Worm (Caenorhabditis elegans) whole organism, L2 larva: ENCODE measurements around the gene R10E8.5.

Experiments
- R02D3.7 ChIP-seq: fragments of 150-350 bp; optimal IDR thresholded peaks from 2 replicates; lab custom pipeline; 2014; ENCODE audit warnings: missing biosample characterization, missing genetic modification characterization
- ZK546.5 ChIP-seq: sonication (generic microtip); optimal IDR thresholded peaks from 2 replicates; lab custom pipeline; 2017; ENCODE audit warnings: missing biosample characterization, missing genetic modification characterization
- alr-1 ChIP-seq: fragments of 150-350 bp; optimal IDR thresholded peaks from 2 replicates; lab custom pipeline; 2014; ENCODE audit warnings: missing biosample characterization, missing genetic modification characterization
- aly-2 ChIP-seq: fragments of 150-350 bp; optimal IDR thresholded peaks from 2 replicates; lab custom pipeline; 2014; ENCODE audit warnings: missing biosample characterization, missing genetic modification characterization
- ama-1 ChIP-seq: fragments of 150-350 bp; optimal IDR thresholded peaks from 2 replicates; lab custom pipeline; 2018; ENCODE audit warnings: inconsistent platforms
- blmp-1 ChIP-seq: sonication (generic microtip); optimal IDR thresholded peaks from 2 replicates; lab custom pipeline; 2017; ENCODE audit warnings: missing genetic modification characterization, mild to moderate bottlenecking, missing compliant biosample characterization, antibody characterized with exemption, moderate library complexity; ENCODE audit not compliant: insufficient read depth
- ceh-82 ChIP-seq: fragments of 150-350 bp; optimal IDR thresholded peaks from 2 replicates; lab custom pipeline; 2014; ENCODE audit warnings: missing biosample characterization, missing genetic modification characterization
- crh-2 ChIP-seq: sonication (generic microtip); optimal IDR thresholded peaks from 2 replicates; lab custom pipeline; 2017; ENCODE audit warnings: missing biosample characterization, missing genetic modification characterization
- dmd-4 ChIP-seq: sonication (generic microtip); optimal IDR thresholded peaks from 2 replicates; lab custom pipeline; 2017; ENCODE audit warnings: missing biosample characterization, missing genetic modification characterization
- egl-27 ChIP-seq: sonication (generic microtip); optimal IDR thresholded peaks from 3 replicates; lab custom pipeline; 2017; ENCODE audit warnings: missing biosample characterization, missing genetic modification reagents, missing genetic modification characterization
- elt-1 ChIP-seq: fragments of 150-350 bp; optimal IDR thresholded peaks from 2 replicates; lab custom pipeline; 2014; ENCODE audit warnings: missing biosample characterization, missing genetic modification characterization
- elt-3 ChIP-seq: sonication (generic microtip); optimal IDR thresholded peaks from 2 replicates; lab custom pipeline; 2017; ENCODE audit warnings: missing biosample characterization, missing genetic modification characterization
- fos-1 ChIP-seq: fragments of 150-350 bp; optimal IDR thresholded peaks from 2 replicates; lab custom pipeline; 2014; ENCODE audit warnings: missing biosample characterization, missing genetic modification characterization
- gmeb-1 ChIP-seq: fragments of 150-350 bp; optimal IDR thresholded peaks from 2 replicates; lab custom pipeline; 2014; ENCODE audit warnings: missing biosample characterization, missing genetic modification characterization
- lin-11 ChIP-seq: fragments of 150-350 bp; sonication (generic microtip); optimal IDR thresholded peaks from 2 replicates; lab custom pipeline; 2014; ENCODE audit warnings: missing biosample characterization, missing genetic modification characterization, inconsistent platforms, mixed read lengths
- lin-13 ChIP-seq: fragments of 150-350 bp; optimal IDR thresholded peaks from 2 replicates; lab custom pipeline; 2014; ENCODE audit warnings: missing biosample characterization, missing genetic modification reagents, missing genetic modification characterization
- lin-39 ChIP-seq: fragments of 150-350 bp; optimal IDR thresholded peaks from 2 replicates; lab custom pipeline; 2014; ENCODE audit warnings: missing biosample characterization, missing genetic modification reagents, missing genetic modification characterization
- mab-5 ChIP-seq: fragments of 150-350 bp; optimal IDR thresholded peaks from 2 replicates; lab custom pipeline; 2014; ENCODE audit warnings: missing biosample characterization, missing genetic modification characterization
- mbf-1 ChIP-seq: sonication (generic microtip); optimal IDR thresholded peaks from 2 replicates; lab custom pipeline; 2017; ENCODE audit warnings: missing biosample characterization, missing genetic modification characterization
- mdl-1 ChIP-seq, 2 experiments: fragments of 150-350 bp in 1 of 2; sonication (generic microtip) in 1 of 2; optimal IDR thresholded peaks; 2 replicates each; lab custom pipeline; 2017; ENCODE audit warnings: missing biosample characterization in 2 of 2, missing genetic modification characterization in 2 of 2
- nhr-10 ChIP-seq: sonication (generic microtip); optimal IDR thresholded peaks from 2 replicates; lab custom pipeline; 2017; ENCODE audit warnings: missing biosample characterization, missing genetic modification characterization
- nhr-129 ChIP-seq: fragments of 150-350 bp; optimal IDR thresholded peaks from 2 replicates; lab custom pipeline; 2014; ENCODE audit warnings: missing biosample characterization, missing genetic modification characterization
- nhr-21 ChIP-seq: fragments of 150-350 bp; optimal IDR thresholded peaks from 2 replicates; lab custom pipeline; 2014; ENCODE audit warnings: missing biosample characterization, missing genetic modification characterization
- nhr-23 ChIP-seq: fragments of 150-350 bp; optimal IDR thresholded peaks from 2 replicates; lab custom pipeline; 2014; ENCODE audit warnings: missing biosample characterization, missing genetic modification reagents, missing genetic modification characterization
- nhr-77 ChIP-seq: fragments of 150-350 bp; optimal IDR thresholded peaks from 2 replicates; lab custom pipeline; 2014; ENCODE audit warnings: missing biosample characterization, missing genetic modification characterization
- peb-1 ChIP-seq: fragments of 150-350 bp; optimal IDR thresholded peaks from 2 replicates; lab custom pipeline; 2014; ENCODE audit warnings: missing biosample characterization, missing genetic modification characterization
- sem-4 ChIP-seq: fragments of 150-350 bp; optimal IDR thresholded peaks from 2 replicates; lab custom pipeline; 2014; ENCODE audit warnings: missing biosample characterization, missing genetic modification reagents, missing genetic modification characterization
- sma-3 ChIP-seq: sonication (generic microtip); optimal IDR thresholded peaks from 2 replicates; lab custom pipeline; 2016; ENCODE audit warnings: missing genetic modification reagents, missing genetic modification characterization, missing compliant biosample characterization
- snpc-4 ChIP-seq: fragments of 150-350 bp; optimal IDR thresholded peaks from 2 replicates; lab custom pipeline; 2014; ENCODE audit warnings: missing biosample characterization, missing genetic modification characterization
- unc-39 ChIP-seq: fragments of 150-350 bp; optimal IDR thresholded peaks from 2 replicates; lab custom pipeline; 2014; ENCODE audit warnings: missing biosample characterization, missing genetic modification characterization
- unc-55 ChIP-seq: fragments of 150-350 bp; sonication (generic microtip); optimal IDR thresholded peaks from 3 replicates; lab custom pipeline; 2014; ENCODE audit warnings: missing biosample characterization, missing genetic modification reagents, missing genetic modification characterization
- zag-1 ChIP-seq: fragments of 150-350 bp; optimal IDR thresholded peaks from 2 replicates; lab custom pipeline; 2014; ENCODE audit warnings: missing biosample characterization, missing genetic modification characterization
- ztf-4 ChIP-seq: fragments of 150-350 bp; optimal IDR thresholded peaks from 2 replicates; lab custom pipeline; 2014; ENCODE audit warnings: missing biosample characterization, missing genetic modification characterization

The R10E8.5 gene

ce11 chrV:18253494-18253893 lies 1.1 kb upstream of the R10E8.5 start, which contains the start of gene R10E8.2:
Gene R10E8.2 (plus strand): TSS chrV:18253794.
- TF ChIP-seq ztf-4 (tag; lab: Kevin White, UChicago) (no peak), blmp-1 (tag; lab: Kevin White, UChicago) (no peak), nhr-21 (tag; lab: Kevin White, UChicago) (no peak), dmd-4 (tag; lab: Kevin White, UChicago) (no peak), peb-1 (tag; lab: Kevin White, UChicago) (no peak), sma-3 (GFP tag; lab: Kevin White, UChicago) (no peak), nhr-129 (tag; lab: Kevin White, UChicago) (no peak)

- no peak for TF ChIP-seq mdl-1 (tag; optimal IDR thresholded peaks at IDR 0.05; lab: Kevin White, UChicago)
These were observed 10.9 kb downstream of the R10E8.5 start for ce11 chrV:18265514-18265913.

ce11 chrV:18266238-18266637 lies 11.7 kb downstream of the R10E8.5 start, which contains the start of gene R10E8.6:
Gene R10E8.6 (minus strand): TSS chrV:18266391.
- TF ChIP-seq R02D3.7 (no peak), crh-2 (peak; percentile 10), fos-1 (peak; percentile 53), mdl-1 (tag; optimal IDR thresholded peaks at IDR 0.05; lab: Kevin White, UChicago) (no peak), dmd-4 (tag; lab: Kevin White, UChicago) (no peak), aly-2 (tag; lab: Kevin White, UChicago) (no peak)

ce11 chrV:18268744-18269143 lies 14.2 kb downstream of the R10E8.5 start, which contains the start of gene fbxa-213:
Gene fbxa-213 (minus strand): TSS chrV:18268844.
- no peak for TF ChIP-seq elt-3 (tag; lab: Kevin White, UChicago)
- no peak for TF ChIP-seq gmeb-1
- TF ChIP-seq peb-1 (tag; lab: Kevin White, UChicago) = no peak
- no peak for TF ChIP-seq lin-13
- TF ChIP-seq, all 48 proteins: peak for 0

ce11 chrV:18269885-18270284 lies 15.3 kb downstream of the R10E8.5 start, which contains the start of gene skr-6:
Gene skr-6 (minus strand): TSS chrV:18269985.
- TF ChIP-seq ztf-4 (tag; lab: Kevin White, UChicago) = no peak
- TF ChIP-seq egl-27 (tag; lab: Kevin White, UChicago) = no peak
- TF ChIP-seq unc-39 (tag; lab: Kevin White, UChicago) = no peak
- TF ChIP-seq sem-4 (tag; lab: Kevin White, UChicago) = no peak
- TF ChIP-seq alr-1 (tag; lab: Kevin White, UChicago) = no peak
- TF ChIP-seq lin-39 (tag; lab: Kevin White, UChicago) = no peak
- no peak for TF ChIP-seq unc-55 (GFP tag; lab: Kevin White, UChicago)
- TF ChIP-seq gmeb-1 = no peak
- TF ChIP-seq lin-13 = no peak
- TF ChIP-seq mbf-1 (tag; lab: Kevin White, UChicago) = no peak
- no peak for TF ChIP-seq nhr-129 (tag; lab: Kevin White, UChicago)
- TF ChIP-seq crh-2 = no peak
- no peak for TF ChIP-seq zag-1

- TF ChIP-seq ceh-82 (tag; lab: Kevin White, UChicago) = no peak
- no peak for TF ChIP-seq unc-55 (GFP tag; lab: Kevin White, UChicago)
- TF ChIP-seq elt-1 (tag; lab: Kevin White, UChicago) = no peak
- TF ChIP-seq peb-1 (tag; lab: Kevin White, UChicago) = no peak
- no peak for TF ChIP-seq nhr-10 (tag; lab: Kevin White, UChicago)
- no peak for TF ChIP-seq fos-1
- no peak for TF ChIP-seq mab-5 (tag; lab: Kevin White, UChicago)
- TF ChIP-seq ama-1 (lab: Kevin White, UChicago) = no peak
- TF ChIP-seq ZK546.5 (tag; lab: Kevin White, UChicago) = no peak
- TF ChIP-seq nhr-77 = no peak
- no peak for TF ChIP-seq sem-4 (tag; lab: Kevin White, UChicago)
- TF ChIP-seq mdl-1 (tag; optimal IDR thresholded peaks at IDR 0.05; lab: Kevin White, UChicago) = no peak
- no peak for TF ChIP-seq elt-3 (tag; lab: Kevin White, UChicago)
- TF ChIP-seq dmd-4 (tag; lab: Kevin White, UChicago) = no peak
- TF ChIP-seq, all 48 proteins: peak for 0
These were observed 15.8 kb downstream of the R10E8.5 start, which contains the start of gene Y37H2C.4 for ce11 chrV:18270403-18270802. Gene Y37H2C.4 (plus strand): TSS chrV:18270703.

- no peak for TF ChIP-seq nhr-23
- no peak for TF ChIP-seq fos-1
- no peak for TF ChIP-seq lin-11 (tag; lab: Kevin White, UChicago)
- no peak for TF ChIP-seq snpc-4 (tag; lab: Kevin White, UChicago)
These were observed 26.2 kb downstream of the R10E8.5 start, which contains the start of gene Y51A2A.16 for ce11 chrV:18280778-18281177. Gene Y51A2A.16 (minus strand): TSS chrV:18280878.
